Worm (Caenorhabditis elegans): ENCODE measurements around the gene F58E6.13.

DNA sequence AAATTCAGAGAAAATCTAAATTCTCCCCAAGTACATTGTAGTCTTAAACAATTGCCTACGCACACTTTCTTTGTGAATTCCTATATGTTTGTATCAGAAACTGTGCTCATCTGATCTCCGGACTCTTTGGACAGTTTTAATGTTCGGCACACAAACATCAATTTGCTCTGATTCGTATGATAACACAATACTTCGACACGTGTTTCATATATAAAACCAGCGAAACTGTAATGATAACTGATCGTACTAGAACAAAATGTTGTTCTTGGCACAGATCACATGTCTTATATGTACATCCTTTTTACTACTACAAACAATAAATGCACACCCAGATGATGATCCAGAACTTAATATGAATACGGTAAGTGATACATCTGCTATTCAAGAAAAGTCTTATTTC is 46.3 kb downstream of the F58E6.13 start, which contains the start of gene lipl-2:
- TF ChIP-seq W03F9.2 (tag; optimal IDR thresholded peaks at IDR 0.05) (no peak), dao-5 (tag; optimal IDR thresholded peaks at IDR 0.05) (no peak)
